Fruit fly (Drosophila melanogaster) whole organism, embryonic: ENCODE measurements around the gene CG32483.

Experiments used
- CG11504 ChIP-seq: fragments of 200-800 bp; sonication (Bioruptor generic); optimal IDR thresholded peaks from 3 replicates; lab custom pipeline; 2019; ENCODE audit warnings: missing biosample characterization, mild to moderate bottlenecking, missing genetic modification characterization, moderate library complexity
- CG18619 ChIP-seq: fragments of 200-800 bp; sonication (Bioruptor generic); optimal IDR thresholded peaks from 3 replicates; lab custom pipeline; 2017; ENCODE audit warnings: missing biosample characterization, mild to moderate bottlenecking, missing genetic modification characterization
- CG2875 ChIP-seq: fragments of 200-800 bp; sonication (Bioruptor generic); optimal IDR thresholded peaks from 2 replicates; lab custom pipeline; 2017; ENCODE audit warnings: missing biosample characterization, mild to moderate bottlenecking, missing genetic modification characterization, missing genetic modification reagents
- CG32772 ChIP-seq: fragments of 200-800 bp; sonication (Bioruptor generic); IDR thresholded peaks from 2 replicates; pipeline ENCODE4 v1.3.6; 2022; ENCODE audit warnings: missing biosample characterization, missing genetic modification characterization
- Chrac-16 ChIP-seq: fragments of 200-800 bp; sonication (Bioruptor generic); optimal IDR thresholded peaks from 3 replicates; lab custom pipeline; 2016; ENCODE audit warnings: missing biosample characterization, missing genetic modification characterization
- ac ChIP-seq: fragments of 200-800 bp; sonication (Bioruptor generic); optimal IDR thresholded peaks from 3 replicates; lab custom pipeline; 2017; ENCODE audit warnings: missing biosample characterization, mild to moderate bottlenecking, missing genetic modification characterization
- dmrt99B ChIP-seq: fragments of 200-800 bp; sonication (Bioruptor generic); optimal IDR thresholded peaks from 2 replicates; lab custom pipeline; 2018; ENCODE audit warnings: missing biosample characterization, mild to moderate bottlenecking, missing genetic modification characterization, moderate library complexity
- ewg ChIP-seq: fragments of 200-800 bp; sonication (Bioruptor generic); optimal IDR thresholded peaks from 3 replicates; lab custom pipeline; 2017; ENCODE audit warnings: mild to moderate bottlenecking, missing biosample characterization, missing genetic modification reagents, missing genetic modification characterization
- pb ChIP-seq: fragments of 200-800 bp; sonication (Bioruptor generic); optimal IDR thresholded peaks from 3 replicates; lab custom pipeline; 2016; ENCODE audit warnings: missing biosample characterization, missing genetic modification characterization
- sqz ChIP-seq: fragments of 200-800 bp; sonication (Bioruptor generic); optimal IDR thresholded peaks from 3 replicates; lab custom pipeline; 2018; ENCODE audit warnings: missing biosample characterization, mild to moderate bottlenecking, missing genetic modification characterization

- TF ChIP-seq sqz (GFP tag; lab: Kevin White, UChicago) (peak; percentile 61), dmrt99B (tag; lab: Kevin White, UChicago) (peak; percentile 83), CG11504 (peak; percentile 84), ewg (GFP tag; lab: Kevin White, UChicago) (peak; percentile 72), CG2875 (GFP tag; lab: Kevin White, UChicago) (peak; percentile 83), CG18619 (GFP tag; lab: Kevin White, UChicago) (peak; percentile 79), CG32772 (GFP tag; lab: Robert Waterston, UW) (peak; percentile 69), pb (GFP tag; lab: Kevin White, UChicago) (peak; percentile 76), ac (GFP tag; lab: Kevin White, UChicago) (peak; percentile 73), Chrac-16 (GFP tag; lab: Kevin White, UChicago) (peak; percentile 87)
Measured at dm6 chr3L:640324-640974, 49.4 kb downstream of the CG32483 start.
